Fruit fly (Drosophila melanogaster) whole organism, embryonic: ENCODE results near the gene CG14062.

Source experiments
- Ada2b ChIP-seq: fragments of 200-800 bp; sonication (Bioruptor generic); IDR thresholded peaks from 2 replicates; pipeline ENCODE4 v1.3.6; 2022; ENCODE audit warnings: missing biosample characterization, missing genetic modification characterization
- Adf1 ChIP-seq: fragments of 200-800 bp; sonication (Bioruptor generic); IDR thresholded peaks from 2 replicates; pipeline ENCODE4 v1.3.6; 2022; ENCODE audit warnings: missing biosample characterization, missing genetic modification characterization
- CG10147 ChIP-seq: fragments of 200-800 bp; sonication (Bioruptor generic); optimal IDR thresholded peaks from 2 replicates; lab custom pipeline; 2019; ENCODE audit warnings: missing biosample characterization, mild to moderate bottlenecking, missing genetic modification characterization, moderate library complexity
- CG10462 ChIP-seq: fragments of 200-800 bp; sonication (Bioruptor generic); optimal IDR thresholded peaks from 2 replicates; lab custom pipeline; 2016; ENCODE audit warnings: missing biosample characterization, missing genetic modification characterization
- CG13894 ChIP-seq: fragments of 200-800 bp; sonication (Bioruptor generic); optimal IDR thresholded peaks from 3 replicates; lab custom pipeline; 2018; ENCODE audit warnings: missing biosample characterization, mild to moderate bottlenecking, missing genetic modification characterization, moderate library complexity
- CG15011 ChIP-seq: fragments of 200-800 bp; sonication (Bioruptor generic); optimal IDR thresholded peaks from 3 replicates; lab custom pipeline; 2018; ENCODE audit warnings: missing biosample characterization, mild to moderate bottlenecking, missing genetic modification characterization
- CG15479 ChIP-seq: fragments of 200-800 bp; sonication (Bioruptor generic); optimal IDR thresholded peaks from 3 replicates; lab custom pipeline; 2019; ENCODE audit warnings: missing biosample characterization, mild to moderate bottlenecking, missing genetic modification characterization, moderate library complexity
- CG16813 ChIP-seq: fragments of 200-800 bp; sonication (Bioruptor generic); IDR thresholded peaks from 3 replicates; pipeline ENCODE4 v1.3.6; 2022; ENCODE audit warnings: missing biosample characterization, missing genetic modification characterization; ENCODE audit not compliant: partially characterized antibody
- CG2120 ChIP-seq: fragments of 200-800 bp; sonication (Bioruptor generic); optimal IDR thresholded peaks from 3 replicates; lab custom pipeline; 2016; ENCODE audit warnings: missing biosample characterization, missing genetic modification characterization
- CG2199 ChIP-seq: fragments of 200-800 bp; sonication (Bioruptor generic); IDR thresholded peaks from 3 replicates; pipeline ENCODE4 v1.3.6; 2022; ENCODE audit warnings: missing biosample characterization, missing genetic modification characterization
- CG2678 ChIP-seq: fragments of 200-800 bp; sonication (Bioruptor generic); optimal IDR thresholded peaks from 3 replicates; lab custom pipeline; 2019; ENCODE audit warnings: missing biosample characterization, mild to moderate bottlenecking, missing genetic modification characterization, moderate library complexity
- CG42726 ChIP-seq: fragments of 200-800 bp; sonication (Bioruptor generic); IDR thresholded peaks from 2 replicates; pipeline ENCODE4 v1.3.6; 2022; ENCODE audit warnings: missing biosample characterization, missing genetic modification characterization; ENCODE audit not compliant: partially characterized antibody
- CG7786 ChIP-seq: fragments of 200-800 bp; sonication (Bioruptor generic); optimal IDR thresholded peaks from 2 replicates; lab custom pipeline; 2016; ENCODE audit warnings: missing biosample characterization, missing genetic modification characterization
- CG7839 ChIP-seq: fragments of 200-800 bp; sonication (Bioruptor generic); optimal IDR thresholded peaks from 3 replicates; lab custom pipeline; 2018; ENCODE audit warnings: missing biosample characterization, mild to moderate bottlenecking, missing genetic modification characterization, moderate library complexity
- CG8359 ChIP-seq: fragments of 200-800 bp; sonication (Bioruptor generic); optimal IDR thresholded peaks from 2 replicates; lab custom pipeline; 2017; ENCODE audit warnings: missing biosample characterization, mild to moderate bottlenecking, missing genetic modification characterization, borderline replicate concordance
- Deaf1 ChIP-seq: fragments of 200-800 bp; optimal IDR thresholded peaks from 3 replicates; lab custom pipeline; 2019; ENCODE audit warnings: missing biosample characterization, mild to moderate bottlenecking, missing genetic modification characterization, moderate library complexity
- Dll ChIP-seq: fragments of 200-800 bp; sonication (Bioruptor generic); IDR thresholded peaks from 4 replicates; pipeline ENCODE4 v1.3.6; 2022; ENCODE audit warnings: missing biosample characterization, missing genetic modification characterization; ENCODE audit not compliant: partially characterized antibody
- Doc3 ChIP-seq: fragments of 200-800 bp; sonication (Bioruptor generic); IDR thresholded peaks from 3 replicates; pipeline ENCODE4 v1.3.6; 2022; ENCODE audit warnings: missing biosample characterization, missing genetic modification characterization; ENCODE audit not compliant: partially characterized antibody
- Drgx ChIP-seq: fragments of 200-800 bp; sonication (Bioruptor generic); IDR thresholded peaks from 2 replicates; pipeline ENCODE4 v1.3.6; 2022; ENCODE audit warnings: missing biosample characterization, missing genetic modification characterization
- E2f2 ChIP-seq: fragments of 200-800 bp; sonication (Bioruptor generic); IDR thresholded peaks from 2 replicates; pipeline ENCODE4 v1.3.6; 2022; ENCODE audit warnings: missing biosample characterization, missing genetic modification characterization
- HLH4C ChIP-seq: fragments of 200-800 bp; sonication (Bioruptor generic); IDR thresholded peaks from 3 replicates; pipeline ENCODE4 v1.3.6; 2022; ENCODE audit warnings: missing biosample characterization, missing genetic modification characterization; ENCODE audit not compliant: partially characterized antibody
- HmgZ ChIP-seq: fragments of 200-800 bp; sonication (Bioruptor generic); optimal IDR thresholded peaks from 2 replicates; lab custom pipeline; 2018; ENCODE audit warnings: missing biosample characterization, mild to moderate bottlenecking, missing genetic modification characterization
- Jarid2 ChIP-seq: fragments of 200-800 bp; sonication (Bioruptor generic); optimal IDR thresholded peaks from 3 replicates; lab custom pipeline; 2017; ENCODE audit warnings: mild to moderate bottlenecking, missing biosample characterization, missing genetic modification reagents, missing genetic modification characterization
- Med ChIP-seq: fragments of 200-800 bp; sonication (Bioruptor generic); peaks from one replicate; lab custom pipeline; 2016; ENCODE audit warnings: missing biosample characterization, missing genetic modification characterization, mild to moderate bottlenecking, inconsistent platforms, moderate library complexity
- Scr ChIP-seq: fragments of 200-800 bp; sonication (Bioruptor generic); IDR thresholded peaks from 2 replicates; pipeline ENCODE4 v1.3.6; 2022; ENCODE audit warnings: missing biosample characterization, missing genetic modification characterization; ENCODE audit not compliant: partially characterized antibody
- Side ChIP-seq: fragments of 200-800 bp; sonication (Bioruptor generic); optimal IDR thresholded peaks from 2 replicates; lab custom pipeline; 2016; ENCODE audit warnings: missing biosample characterization, missing genetic modification characterization
- Stat92E ChIP-seq, 3 experiments: fragments of >200 bp in 2 of 3; fragments of 200-800 bp in 1 of 3; sonication (Bioruptor generic) in 1 of 3; optimal IDR thresholded peaks; 2 replicates each; lab custom pipeline; 2017 to 2019; ENCODE audit warnings: missing biosample characterization in 3 of 3, missing genetic modification characterization in 3 of 3, mild to moderate bottlenecking in 1 of 3, moderate library complexity in 1 of 3
- Vsx1 ChIP-seq: fragments of 200-800 bp; sonication (Bioruptor generic); optimal IDR thresholded peaks from 2 replicates; lab custom pipeline; 2017; ENCODE audit warnings: missing biosample characterization, mild to moderate bottlenecking, missing genetic modification characterization, missing genetic modification reagents
- btn ChIP-seq: fragments of 200-800 bp; sonication (Bioruptor generic); optimal IDR thresholded peaks from 2 replicates; lab custom pipeline; 2016; ENCODE audit warnings: missing biosample characterization, missing genetic modification characterization
- cas ChIP-seq: fragments of 200-800 bp; sonication (Bioruptor generic); IDR thresholded peaks from 2 replicates; pipeline ENCODE4 v1.3.6; 2022; ENCODE audit warnings: missing biosample characterization, missing genetic modification characterization
- ci ChIP-seq: fragments of 200-800 bp; sonication (Bioruptor generic); IDR thresholded peaks from 3 replicates; pipeline ENCODE4 v1.3.6; 2022; ENCODE audit warnings: missing biosample characterization, missing genetic modification characterization
- cwo ChIP-seq: fragments of 200-800 bp; sonication (Bioruptor generic); optimal IDR thresholded peaks from 3 replicates; lab custom pipeline; 2017; ENCODE audit warnings: missing biosample characterization, missing genetic modification characterization, mild to moderate bottlenecking, moderate library complexity, missing genetic modification reagents
- esg ChIP-seq: fragments of 200-800 bp; sonication (Bioruptor generic); conservative IDR thresholded peaks from 2 replicates; pipeline ENCODE4 v1.3.6; 2022; ENCODE audit warnings: missing biosample characterization, missing genetic modification characterization
- fd96Cb ChIP-seq: fragments of 200-800 bp; sonication (Bioruptor generic); optimal IDR thresholded peaks from 2 replicates; lab custom pipeline; 2018; ENCODE audit warnings: missing biosample characterization, mild to moderate bottlenecking, missing genetic modification characterization, moderate library complexity
- ham ChIP-seq: fragments of 200-800 bp; sonication (Bioruptor generic); IDR thresholded peaks from 2 replicates; pipeline ENCODE4 v1.3.6; 2022; ENCODE audit warnings: missing biosample characterization, missing genetic modification characterization
- hkb ChIP-seq, 2 experiments: fragments of 200-800 bp in 1 of 2; fragments of >200 bp in 1 of 2; sonication (Bioruptor generic) in 1 of 2; IDR thresholded peaks in 1 of 2; optimal IDR thresholded peaks in 1 of 2; 2 replicates each; pipeline versions ENCODE4 v1.3.6 to Lab custom; 2017 to 2022; ENCODE audit warnings: missing biosample characterization in 1 of 2, missing genetic modification characterization in 1 of 2
- ken ChIP-seq: fragments of 200-800 bp; sonication (Bioruptor generic); IDR thresholded peaks from 3 replicates; pipeline ENCODE4 v1.3.6; 2022; ENCODE audit warnings: missing biosample characterization, missing genetic modification characterization
- lbe ChIP-seq: fragments of 200-800 bp; sonication (Bioruptor generic); optimal IDR thresholded peaks from 2 replicates; lab custom pipeline; 2016; ENCODE audit warnings: missing biosample characterization, mild to moderate bottlenecking, missing genetic modification characterization
- lov ChIP-seq, 2 experiments: fragments of 200-800 bp in 1 of 2; fragments of >200 bp in 1 of 2; sonication (Bioruptor generic) in 1 of 2; IDR thresholded peaks in 1 of 2; optimal IDR thresholded peaks in 1 of 2; 2 replicates in 1 of 2; 3 replicates in 1 of 2; pipeline versions ENCODE4 v1.3.6 to Lab custom; 2017 to 2022; ENCODE audit warnings: missing biosample characterization in 1 of 2, missing genetic modification characterization in 1 of 2
- nom ChIP-seq: fragments of 200-800 bp; sonication (Bioruptor generic); optimal IDR thresholded peaks from 2 replicates; lab custom pipeline; 2017; ENCODE audit warnings: missing biosample characterization, missing genetic modification characterization, mild to moderate bottlenecking, moderate library complexity, missing genetic modification reagents
- oc ChIP-seq: fragments of 200-800 bp; sonication (Bioruptor generic); optimal IDR thresholded peaks from 2 replicates; lab custom pipeline; 2018; ENCODE audit warnings: missing biosample characterization, mild to moderate bottlenecking, missing genetic modification characterization, moderate library complexity
- sc ChIP-seq, 3 experiments: fragments of >200 bp in 2 of 3; fragments of 200-800 bp in 1 of 3; sonication (Bioruptor generic) in 1 of 3; optimal IDR thresholded peaks; 2 replicates in 2 of 3; 3 replicates in 1 of 3; lab custom pipeline; 2017; ENCODE audit warnings: mild to moderate bottlenecking in 1 of 3, missing biosample characterization in 1 of 3, missing genetic modification characterization in 1 of 3, missing genetic modification reagents in 1 of 3
- so ChIP-seq: fragments of 200-800 bp; sonication (Bioruptor generic); IDR thresholded peaks from 3 replicates; pipeline ENCODE4 v1.3.6; 2022; ENCODE audit warnings: missing biosample characterization, missing genetic modification characterization
- vfl ChIP-seq: fragments of 200-800 bp; sonication (Bioruptor generic); optimal IDR thresholded peaks from 2 replicates; lab custom pipeline; 2016; ENCODE audit warnings: missing biosample characterization, missing genetic modification characterization

The CG14062 gene

DNA sequence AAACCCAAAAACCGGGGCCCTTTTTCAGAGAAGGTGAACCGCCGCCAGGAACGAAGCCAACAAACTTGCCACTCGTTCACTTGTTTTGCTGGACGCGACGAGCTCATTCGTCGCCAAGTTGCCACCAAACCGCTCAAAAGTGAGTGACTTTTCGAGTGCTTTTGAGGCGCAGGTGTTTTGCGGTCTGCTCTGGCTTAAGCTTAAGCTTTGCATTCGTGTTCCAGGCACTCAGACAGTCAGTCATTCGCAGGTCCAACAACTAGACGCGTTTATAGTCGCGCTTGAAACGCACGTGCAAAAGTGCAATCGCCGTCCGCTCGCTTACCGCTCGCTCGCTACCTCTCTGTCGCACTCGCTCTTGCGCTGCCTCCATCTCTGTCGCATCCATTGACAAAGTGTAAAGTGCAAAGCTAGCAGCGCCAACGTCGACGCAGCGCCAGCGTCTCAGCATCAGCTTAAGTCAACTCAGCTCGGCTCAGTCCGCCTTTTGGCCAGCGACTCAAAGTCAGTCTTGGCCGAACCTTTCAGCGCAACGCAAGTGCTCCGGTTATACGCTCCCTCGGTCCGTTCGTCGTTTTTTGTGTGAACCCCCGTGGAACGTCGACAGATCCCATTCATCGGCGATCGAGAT is 39.3 kb upstream of the CG14062 start (continued):
- TF ChIP-seq Adf1 (GFP tag; lab: Robert Waterston, UW) (peak; percentile 78), sc (optimal IDR thresholded peaks at IDR 0.05; lab: Kevin White, UChicago) (no peak), sc (GFP tag; optimal IDR thresholded peaks at IDR 0.05; lab: Kevin White, UChicago) (no peak), esg (GFP tag; lab: Robert Waterston, UW) (no peak), lov (optimal IDR thresholded peaks at IDR 0.05; lab: Kevin White, UChicago) (no peak), lov (GFP tag; IDR thresholded peaks at IDR 0.05; lab: Robert Waterston, UW) (no peak), CG15011 (GFP tag; lab: Kevin White, UChicago) (no peak), ci (GFP tag; lab: Robert Waterston, UW) (0 out of 3 replicates have a peak, but pooled peaks have one; percentile 29), Vsx1 (GFP tag; lab: Kevin White, UChicago) (no peak), E2f2 (no peak), ken (0 out of 3 replicates have a peak, but pooled peaks have one; percentile 3), Deaf1 (tag; lab: Kevin White, UChicago) (peak; percentile 63), CG2120 (GFP tag; lab: Kevin White, UChicago) (no peak), nom (GFP tag; lab: Kevin White, UChicago) (peak; percentile 30), CG16813 (GFP tag; lab: Robert Waterston, UW) (0 out of 3 replicates have a peak, but pooled peaks have one; percentile 23), Ada2b (GFP tag; lab: Robert Waterston, UW) (no peak), HLH4C (0 out of 3 replicates have a peak, but pooled peaks have one; percentile 37), cwo (GFP tag; lab: Kevin White, UChicago) (peak; percentile 13), CG10462 (no peak), CG42726 (GFP tag; lab: Robert Waterston, UW) (no peak), CG7786 (GFP tag; lab: Kevin White, UChicago) (no peak), oc (peak; percentile 75), Drgx (GFP tag; lab: Robert Waterston, UW) (peak; percentile 16; the same call in 1 of the 2 replicates), so (GFP tag; lab: Robert Waterston, UW) (peak; percentile 33; the same call in 1 of the 3 replicates), CG8359 (GFP tag; lab: Kevin White, UChicago) (peak; percentile 98), Doc3 (no peak), hkb (optimal IDR thresholded peaks at IDR 0.05; lab: Kevin White, UChicago) (no peak), hkb (GFP tag; IDR thresholded peaks at IDR 0.05; lab: Robert Waterston, UW) (peak; percentile 31; the same call in 1 of the 2 replicates), Jarid2 (GFP tag; lab: Kevin White, UChicago) (peak; percentile 60), CG2199 (GFP tag; lab: Robert Waterston, UW) (no peak), Dll (no peak)

DNA sequence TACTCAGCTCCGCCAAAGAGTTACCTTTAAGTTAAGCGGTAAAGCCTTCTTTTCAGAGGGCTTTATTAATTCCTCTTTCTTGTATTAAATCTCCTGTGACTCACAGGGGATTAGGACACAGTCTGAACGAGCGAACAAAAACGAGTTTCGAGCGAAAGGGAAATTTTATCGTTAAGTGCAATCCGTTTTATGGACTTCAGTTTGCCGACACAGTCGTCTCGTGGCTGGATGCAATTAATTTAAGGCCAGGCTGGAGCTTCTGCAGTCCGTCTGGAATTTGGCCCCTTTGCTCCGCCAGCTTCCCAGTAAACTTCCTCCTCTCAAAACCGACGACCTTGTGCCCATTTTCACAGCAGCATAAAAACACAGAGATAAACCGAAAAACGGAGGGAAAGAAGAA is 36.9 kb upstream of the CG14062 start:
- TF ChIP-seq Stat92E (GFP tag; optimal IDR thresholded peaks at IDR 0.05; lab: Kevin White, UChicago): no peak
- no peak for TF ChIP-seq lbe (GFP tag; lab: Kevin White, UChicago)

DNA sequence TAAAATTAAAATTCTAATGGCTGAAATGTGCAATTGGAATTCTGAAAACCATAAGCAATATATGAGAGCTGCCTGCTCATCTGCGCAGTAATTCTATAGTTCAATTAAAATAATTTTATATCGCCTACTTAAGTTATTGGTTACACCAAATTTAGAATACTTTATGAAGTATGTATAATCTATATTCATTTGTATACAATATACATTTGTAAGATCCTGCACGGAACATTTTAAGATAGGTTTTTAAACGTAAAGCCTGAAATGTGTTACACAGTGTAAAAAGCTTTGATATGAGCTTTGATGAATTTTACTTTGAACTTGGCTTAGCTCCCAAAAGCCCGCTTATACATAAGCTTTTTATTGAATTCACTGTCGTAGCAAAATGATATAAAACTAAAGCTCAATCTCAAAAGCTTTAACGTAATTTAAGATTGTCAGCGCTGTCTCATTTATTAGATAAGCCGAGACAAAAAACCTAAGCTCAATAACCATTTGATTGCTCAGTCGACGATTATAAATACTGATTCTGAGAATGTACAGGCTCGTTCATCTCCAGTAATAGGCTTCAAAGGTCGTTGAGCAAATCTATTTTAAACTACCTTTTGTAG is 34.9 kb upstream of the CG14062 start:
- TF ChIP-seq vfl (GFP tag; lab: Kevin White, UChicago) (no peak), CG13894 (tag; lab: Kevin White, UChicago) (peak; percentile 21), HmgZ (no peak), ham (GFP tag; lab: Robert Waterston, UW) (no peak), fd96Cb (no peak), cas (GFP tag; lab: Robert Waterston, UW) (no peak), CG7839 (peak; percentile 35), CG10147 (GFP tag; lab: Kevin White, UChicago) (peak; percentile 36), Side (GFP tag; lab: Kevin White, UChicago) (no peak), CG2678 (peak; percentile 33), Scr (GFP tag; lab: Robert Waterston, UW) (no peak), CG15479 (GFP tag; lab: Kevin White, UChicago) (no peak), Med (GFP tag; lab: Kevin White, UChicago) (peak; percentile 50), Vsx1 (GFP tag; lab: Kevin White, UChicago) (no peak), btn (no peak)
